Worm (Caenorhabditis elegans): ENCODE results near the gene srj-32.

DNA sequence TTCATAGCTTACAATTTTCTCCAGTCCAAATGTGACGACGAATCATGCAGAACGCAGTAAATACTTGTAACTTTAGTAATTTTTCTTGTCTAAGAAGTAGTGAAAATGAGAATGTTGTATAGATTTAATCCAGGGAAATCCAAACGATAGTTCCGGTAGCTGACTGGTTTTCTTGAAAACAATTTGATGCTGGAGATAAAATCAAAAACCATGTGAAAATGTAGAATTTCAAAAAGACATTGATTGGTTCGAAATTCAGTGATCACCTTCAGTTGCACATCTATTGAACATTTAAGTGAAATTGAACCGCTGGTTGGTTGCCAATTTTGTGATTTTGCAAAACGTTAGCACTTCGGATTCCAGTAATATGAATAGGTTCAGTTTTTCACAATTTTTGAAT, 33.1 kb downstream of the srj-32 start, which contains the start of gene C13A2.9:
- TF ChIP-seq hmg-1.2 (GFP tag; IDR thresholded peaks at IDR 0.05) (no peak), C06A6.2 (GFP tag; conservative IDR thresholded peaks at IDR 0.05) (no peak), ztf-3 (GFP tag; optimal IDR thresholded peaks at IDR 0.05) (no peak), ceh-79 (tag; optimal IDR thresholded peaks at IDR 0.05) (no peak), snpc-1.1 (tag; optimal IDR thresholded peaks at IDR 0.05; ENCODE audit: insufficient read depth) (no peak), lin-54 (GFP tag; optimal IDR thresholded peaks at IDR 0.05) (no peak)

All from whole organism, young adult.